Fruit fly (Drosophila melanogaster) whole organism, embryonic: ENCODE results near the gene qtc.

Experiments used
- Ada2b ChIP-seq: fragments of 200-800 bp; sonication (Bioruptor generic); IDR thresholded peaks from 2 replicates; pipeline ENCODE4 v1.3.6; 2022; ENCODE audit warnings: missing biosample characterization, missing genetic modification characterization
- Aef1 ChIP-seq: fragments of 200-800 bp; sonication (Bioruptor generic); IDR thresholded peaks from 3 replicates; pipeline ENCODE4 v1.3.6; 2022; ENCODE audit warnings: missing biosample characterization, missing genetic modification characterization
- Atf3 ChIP-seq: fragments of 200-800 bp; sonication (Bioruptor generic); optimal IDR thresholded peaks from 3 replicates; lab custom pipeline; 2016; ENCODE audit warnings: missing biosample characterization, missing genetic modification characterization
- B-H1 ChIP-seq: fragments of 200-800 bp; sonication (Bioruptor generic); IDR thresholded peaks from 3 replicates; pipeline ENCODE4 v1.3.6; 2022; ENCODE audit warnings: missing biosample characterization, missing genetic modification characterization
- Bteb2 ChIP-seq: fragments of 200-800 bp; sonication (Bioruptor generic); optimal IDR thresholded peaks from 2 replicates; lab custom pipeline; 2016; ENCODE audit warnings: missing biosample characterization, missing genetic modification characterization
- CG1024 ChIP-seq: fragments of 200-800 bp; sonication (Bioruptor generic); IDR thresholded peaks from 2 replicates; pipeline ENCODE4 v1.3.6; 2022; ENCODE audit warnings: missing biosample characterization, missing genetic modification characterization
- CG10543 ChIP-seq: fragments of 200-800 bp; sonication (Bioruptor generic); optimal IDR thresholded peaks from 3 replicates; lab custom pipeline; 2017; ENCODE audit warnings: missing biosample characterization, mild to moderate bottlenecking, missing genetic modification characterization, moderate library complexity
- CG11093 ChIP-seq: fragments of 200-800 bp; sonication (Bioruptor generic); IDR thresholded peaks from 3 replicates; pipeline ENCODE4 v1.3.6; 2022; ENCODE audit warnings: missing biosample characterization, missing genetic modification characterization
- CG12071 ChIP-seq: fragments of 200-800 bp; sonication (Bioruptor generic); optimal IDR thresholded peaks from 3 replicates; lab custom pipeline; 2018; ENCODE audit warnings: missing biosample characterization, mild to moderate bottlenecking, missing genetic modification characterization
- CG1602 ChIP-seq: fragments of 200-800 bp; sonication (Bioruptor generic); optimal IDR thresholded peaks from 3 replicates; lab custom pipeline; 2016; ENCODE audit warnings: missing biosample characterization, missing genetic modification characterization
- CG30020 ChIP-seq: fragments of 200-800 bp; optimal IDR thresholded peaks from 2 replicates; lab custom pipeline; 2019; ENCODE audit warnings: missing biosample characterization, mild to moderate bottlenecking, missing genetic modification characterization, moderate library complexity
- CG3065 ChIP-seq: fragments of 200-800 bp; sonication (Bioruptor generic); optimal IDR thresholded peaks from 2 replicates; lab custom pipeline; 2016; ENCODE audit warnings: missing biosample characterization, missing genetic modification characterization
- CG32772 ChIP-seq: fragments of 200-800 bp; sonication (Bioruptor generic); IDR thresholded peaks from 2 replicates; pipeline ENCODE4 v1.3.6; 2022; ENCODE audit warnings: missing biosample characterization, missing genetic modification characterization
- CG4707 ChIP-seq: fragments of 200-800 bp; sonication (Bioruptor generic); optimal IDR thresholded peaks from 2 replicates; lab custom pipeline; 2018; ENCODE audit warnings: missing biosample characterization, mild to moderate bottlenecking, missing genetic modification characterization, moderate library complexity
- CG5180 ChIP-seq: fragments of 200-800 bp; sonication (Bioruptor generic); optimal IDR thresholded peaks from 3 replicates; lab custom pipeline; 2017; ENCODE audit warnings: missing biosample characterization, missing genetic modification characterization, mild to moderate bottlenecking, moderate library complexity, missing genetic modification reagents
- CG6272 ChIP-seq: fragments of 200-800 bp; sonication (Bioruptor generic); IDR thresholded peaks from 2 replicates; pipeline ENCODE4 v1.3.6; 2022; ENCODE audit warnings: missing biosample characterization, missing genetic modification characterization
- CG6654 ChIP-seq: fragments of 200-800 bp; sonication (Bioruptor generic); optimal IDR thresholded peaks from 2 replicates; lab custom pipeline; 2017; ENCODE audit warnings: missing biosample characterization, mild to moderate bottlenecking, missing genetic modification characterization
- CG7372 ChIP-seq: fragments of 200-800 bp; sonication (Bioruptor generic); IDR thresholded peaks from 2 replicates; pipeline ENCODE4 v1.3.6; 2022; ENCODE audit warnings: missing biosample characterization, missing genetic modification characterization
- D19B ChIP-seq: fragments of 200-800 bp; sonication (Bioruptor generic); optimal IDR thresholded peaks from 2 replicates; lab custom pipeline; 2017; ENCODE audit warnings: missing biosample characterization, mild to moderate bottlenecking, missing genetic modification characterization
- Dek ChIP-seq: fragments of 200-800 bp; sonication (Bioruptor generic); optimal IDR thresholded peaks from 3 replicates; lab custom pipeline; 2019; ENCODE audit warnings: missing biosample characterization, mild to moderate bottlenecking, missing genetic modification characterization, moderate library complexity
- E2f2 ChIP-seq: fragments of 200-800 bp; sonication (Bioruptor generic); IDR thresholded peaks from 2 replicates; pipeline ENCODE4 v1.3.6; 2022; ENCODE audit warnings: missing biosample characterization, missing genetic modification characterization
- Fer1 ChIP-seq: fragments of 200-800 bp; sonication (Bioruptor generic); optimal IDR thresholded peaks from 2 replicates; lab custom pipeline; 2017; ENCODE audit warnings: missing biosample characterization, mild to moderate bottlenecking, missing genetic modification characterization
- HLHmδ ChIP-seq: fragments of 200-800 bp; sonication (Bioruptor generic); optimal IDR thresholded peaks from 2 replicates; lab custom pipeline; 2018; ENCODE audit warnings: missing biosample characterization, mild to moderate bottlenecking, missing genetic modification characterization, moderate library complexity
- HmgD ChIP-seq: fragments of 200-800 bp; sonication (Bioruptor generic); optimal IDR thresholded peaks from 3 replicates; lab custom pipeline; 2016; ENCODE audit warnings: missing biosample characterization, missing genetic modification characterization
- HmgZ ChIP-seq: fragments of 200-800 bp; sonication (Bioruptor generic); optimal IDR thresholded peaks from 2 replicates; lab custom pipeline; 2018; ENCODE audit warnings: missing biosample characterization, mild to moderate bottlenecking, missing genetic modification characterization
- Hsf ChIP-seq: fragments of 200-800 bp; sonication (Bioruptor generic); optimal IDR thresholded peaks from 3 replicates; lab custom pipeline; 2016; ENCODE audit warnings: missing biosample characterization, missing genetic modification characterization
- NfI ChIP-seq: fragments of 200-800 bp; sonication (Bioruptor generic); optimal IDR thresholded peaks from 3 replicates; lab custom pipeline; 2018; ENCODE audit warnings: missing biosample characterization, mild to moderate bottlenecking, missing genetic modification characterization, moderate library complexity
- Six4 ChIP-seq: fragments of 200-800 bp; sonication (Bioruptor generic); optimal IDR thresholded peaks from 2 replicates; lab custom pipeline; 2016; ENCODE audit warnings: missing biosample characterization, missing genetic modification characterization
- Stat92E ChIP-seq, 3 experiments: fragments of >200 bp in 2 of 3; fragments of 200-800 bp in 1 of 3; sonication (Bioruptor generic) in 1 of 3; optimal IDR thresholded peaks; 2 replicates each; lab custom pipeline; 2017 to 2019; ENCODE audit warnings: missing biosample characterization in 3 of 3, missing genetic modification characterization in 3 of 3, mild to moderate bottlenecking in 1 of 3, moderate library complexity in 1 of 3
- al ChIP-seq: fragments of 200-800 bp; sonication (Bioruptor generic); IDR thresholded peaks from 2 replicates; pipeline ENCODE4 v1.3.6; 2022; ENCODE audit warnings: missing biosample characterization, missing genetic modification characterization
- aop ChIP-seq: fragments of 200-800 bp; sonication (Bioruptor generic); IDR thresholded peaks from 2 replicates; pipeline ENCODE4 v1.3.6; 2022; ENCODE audit warnings: missing biosample characterization, missing genetic modification characterization
- chm ChIP-seq: fragments of 200-800 bp; sonication (Bioruptor generic); IDR thresholded peaks from 2 replicates; pipeline ENCODE4 v1.3.6; 2022; ENCODE audit warnings: missing biosample characterization, missing genetic modification characterization
- dan ChIP-seq: fragments of 200-800 bp; sonication (Bioruptor generic); IDR thresholded peaks from 2 replicates; pipeline ENCODE4 v1.3.6; 2022; ENCODE audit warnings: missing biosample characterization, missing genetic modification characterization
- ewg ChIP-seq: fragments of 200-800 bp; sonication (Bioruptor generic); optimal IDR thresholded peaks from 3 replicates; lab custom pipeline; 2017; ENCODE audit warnings: mild to moderate bottlenecking, missing biosample characterization, missing genetic modification reagents, missing genetic modification characterization
- gt ChIP-seq: fragments of 200-800 bp; sonication (Bioruptor generic); IDR thresholded peaks from 2 replicates; pipeline ENCODE4 v1.3.6; 2022; ENCODE audit warnings: missing biosample characterization, missing genetic modification characterization
- h ChIP-seq: fragments of >200 bp; optimal IDR thresholded peaks from 2 replicates; lab custom pipeline; 2017
- ken ChIP-seq: fragments of 200-800 bp; sonication (Bioruptor generic); IDR thresholded peaks from 3 replicates; pipeline ENCODE4 v1.3.6; 2022; ENCODE audit warnings: missing biosample characterization, missing genetic modification characterization
- lab ChIP-seq: fragments of 200-800 bp; sonication (Bioruptor generic); optimal IDR thresholded peaks from 3 replicates; lab custom pipeline; 2017; ENCODE audit warnings: missing biosample characterization, missing genetic modification characterization, mild to moderate bottlenecking, moderate library complexity, missing genetic modification reagents
- lilli ChIP-seq: fragments of 200-800 bp; sonication (Bioruptor generic); optimal IDR thresholded peaks from 3 replicates; lab custom pipeline; 2016; ENCODE audit warnings: missing biosample characterization, missing genetic modification characterization
- lov ChIP-seq, 2 experiments: fragments of 200-800 bp in 1 of 2; fragments of >200 bp in 1 of 2; sonication (Bioruptor generic) in 1 of 2; IDR thresholded peaks in 1 of 2; optimal IDR thresholded peaks in 1 of 2; 2 replicates in 1 of 2; 3 replicates in 1 of 2; pipeline versions ENCODE4 v1.3.6 to Lab custom; 2017 to 2022; ENCODE audit warnings: missing biosample characterization in 1 of 2, missing genetic modification characterization in 1 of 2
- pan ChIP-seq, 4 experiments: fragments of >200 bp in 3 of 4; fragments of 200-800 bp in 1 of 4; sonication (Bioruptor generic) in 1 of 4; optimal IDR thresholded peaks in 3 of 4; IDR thresholded peaks in 1 of 4; 2 replicates each; pipeline versions ENCODE4 v1.3.6 to Lab custom; 2017 to 2022; ENCODE audit warnings: missing biosample characterization in 2 of 4, missing genetic modification characterization in 2 of 4, mixed read lengths in 1 of 4
- prd ChIP-seq, 3 experiments: fragments of >200 bp in 2 of 3; fragments of 200-800 bp in 1 of 3; sonication (Bioruptor generic) in 1 of 3; optimal IDR thresholded peaks in 2 of 3; IDR thresholded peaks in 1 of 3; 2 replicates in 2 of 3; 3 replicates in 1 of 3; pipeline versions ENCODE4 v1.3.6 to Lab custom; 2017 to 2022; ENCODE audit warnings: missing biosample characterization in 1 of 3, missing genetic modification characterization in 1 of 3
- psq ChIP-seq: fragments of 200-800 bp; sonication (Bioruptor generic); optimal IDR thresholded peaks from 2 replicates; lab custom pipeline; 2017; ENCODE audit warnings: missing biosample characterization, missing genetic modification characterization
- ranshi ChIP-seq: fragments of 200-800 bp; sonication (Bioruptor generic); IDR thresholded peaks from 2 replicates; pipeline ENCODE4 v1.3.6; 2022; ENCODE audit warnings: missing biosample characterization, missing genetic modification characterization
- run ChIP-seq: fragments of 200-800 bp; sonication (Bioruptor generic); optimal IDR thresholded peaks from 3 replicates; lab custom pipeline; 2018; ENCODE audit warnings: missing biosample characterization, mild to moderate bottlenecking, missing genetic modification characterization
- salm ChIP-seq: fragments of 200-800 bp; sonication (Bioruptor generic); optimal IDR thresholded peaks from 2 replicates; lab custom pipeline; 2018; ENCODE audit warnings: missing biosample characterization, mild to moderate bottlenecking, missing genetic modification characterization
- slbo ChIP-seq: fragments of 200-800 bp; sonication (Bioruptor generic); IDR thresholded peaks from 2 replicates; pipeline ENCODE4 v1.3.6; 2022; ENCODE audit warnings: missing biosample characterization, missing genetic modification characterization
- sob ChIP-seq: fragments of 200-800 bp; sonication (Bioruptor generic); IDR thresholded peaks from 2 replicates; pipeline ENCODE4 v1.3.6; 2022; ENCODE audit warnings: missing biosample characterization, missing genetic modification characterization
- wdn ChIP-seq: fragments of 200-800 bp; sonication (Bioruptor generic); IDR thresholded peaks from 2 replicates; pipeline ENCODE4 v1.3.6; 2022; ENCODE audit warnings: missing biosample characterization, missing genetic modification characterization

qtc gene

dm6 chr2L:5059645-5060254 is 865 bp upstream of the qtc start, which contains the start of gene Rpn11 (continued):
- TF ChIP-seq HmgD (no peak), ken (GFP tag; lab: Robert Waterston, UW) (0 out of 3 replicates have a peak, but pooled peaks have one; percentile 11), CG6272 (GFP tag; lab: Robert Waterston, UW) (0 out of 2 replicates have a peak, but pooled peaks have one; percentile 12), lab (peak; percentile 62), CG12071 (GFP tag; lab: Kevin White, UChicago) (no peak), CG4707 (GFP tag; lab: Kevin White, UChicago) (no peak), sob (no peak), Aef1 (GFP tag; lab: Robert Waterston, UW) (0 out of 3 replicates have a peak, but pooled peaks have one; percentile 17), Atf3 (GFP tag; lab: Kevin White, UChicago) (no peak), dan (GFP tag; lab: Robert Waterston, UW) (no peak), h (lab: Kevin White, UChicago) (no peak), Six4 (GFP tag; lab: Kevin White, UChicago) (peak; percentile 46), CG3065 (no peak), chm (GFP tag; lab: Robert Waterston, UW) (no peak), lilli (GFP tag; lab: Kevin White, UChicago) (peak; percentile 59), B-H1 (peak; percentile 41; the same call in 1 of the 3 replicates), Stat92E (GFP tag; optimal IDR thresholded peaks at IDR 0.05; lab: Kevin White, UChicago) (no peak), CG11093 (no peak), run (tag; lab: Kevin White, UChicago) (no peak), prd (optimal IDR thresholded peaks at IDR 0.05; lab: Kevin White, UChicago) (no peak), prd (GFP tag; IDR thresholded peaks at IDR 0.05; lab: Robert Waterston, UW) (peak; percentile 50), Bteb2 (GFP tag; lab: Kevin White, UChicago) (no peak), pan (optimal IDR thresholded peaks at IDR 0.05; lab: Kevin White, UChicago) (no peak), pan (GFP tag; optimal IDR thresholded peaks at IDR 0.05 in 1 of 2, IDR thresholded peaks at IDR 0.05 in 1 of 2) (peak in 1 of 2 experiments; percentile 44), psq (GFP tag; lab: Kevin White, UChicago) (no peak), CG5180 (no peak), Dek (tag; lab: Kevin White, UChicago) (peak; percentile 59), Fer1 (GFP tag; lab: Kevin White, UChicago) (peak; percentile 43), CG1024 (GFP tag; lab: Robert Waterston, UW) (no peak), wdn (GFP tag; lab: Robert Waterston, UW) (no peak), salm (tag; lab: Kevin White, UChicago) (no peak), CG10543 (GFP tag; lab: Kevin White, UChicago) (peak; percentile 81), E2f2 (GFP tag; lab: Robert Waterston, UW) (peak; percentile 85), ewg (GFP tag; lab: Kevin White, UChicago) (peak; percentile 18), NfI (GFP tag; lab: Kevin White, UChicago) (peak; percentile 47), slbo (GFP tag; lab: Robert Waterston, UW) (peak; percentile 62), CG1602 (GFP tag; lab: Kevin White, UChicago) (peak; percentile 67), CG6654 (GFP tag; lab: Kevin White, UChicago) (no peak), lov (optimal IDR thresholded peaks at IDR 0.05; lab: Kevin White, UChicago) (no peak), lov (GFP tag; IDR thresholded peaks at IDR 0.05; lab: Robert Waterston, UW) (no peak), HmgZ (tag; lab: Kevin White, UChicago) (peak; percentile 40), HLHmδ (GFP tag; lab: Kevin White, UChicago) (no peak), CG7372 (GFP tag; lab: Robert Waterston, UW) (no peak), Ada2b (GFP tag; lab: Robert Waterston, UW) (peak; percentile 41; the same call in 1 of the 2 replicates), al (GFP tag; lab: Robert Waterston, UW) (no peak), Hsf (GFP tag; lab: Kevin White, UChicago) (peak; percentile 59), ranshi (0 out of 2 replicates have a peak, but pooled peaks have one; percentile 5), D19B (GFP tag; lab: Kevin White, UChicago) (peak; percentile 20), CG32772 (GFP tag; lab: Robert Waterston, UW) (no peak), CG30020 (peak; percentile 65), gt (no peak), aop (GFP tag; lab: Robert Waterston, UW) (no peak)
